Fruit fly (Drosophila melanogaster): ENCODE measurements around the gene Drak.

The Drak gene

DNA sequence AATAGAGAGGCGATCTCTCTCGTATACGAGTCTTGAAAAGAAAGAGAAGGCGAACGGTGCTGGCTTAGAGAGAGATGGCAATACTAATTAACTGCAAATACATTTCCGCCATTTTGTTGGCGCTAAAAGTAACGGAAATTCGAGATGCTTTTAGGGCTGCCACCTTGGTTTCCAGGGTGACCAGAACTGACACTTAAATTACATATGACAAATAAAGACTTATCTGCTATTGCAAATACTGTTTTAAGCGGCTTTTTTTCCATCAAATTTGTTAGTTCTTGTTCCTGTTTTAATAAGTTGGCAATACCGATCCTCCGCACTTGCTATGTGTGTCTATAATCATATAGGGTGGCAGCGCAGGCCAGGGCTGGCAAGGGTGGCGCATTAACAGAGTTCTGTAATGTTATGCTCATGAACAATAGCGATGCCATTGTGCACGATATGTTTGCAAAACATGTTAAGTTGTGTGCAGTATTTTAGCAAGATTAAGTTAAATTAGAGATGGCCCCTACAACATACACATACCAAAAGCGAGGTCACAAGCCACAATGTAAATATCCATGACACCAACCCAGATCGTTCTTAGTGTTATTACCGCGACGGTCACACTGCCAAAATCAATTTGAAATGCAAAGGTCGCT lies 87.4 kb downstream of the Drak start, which contains the start of gene nod (continued):
- TF ChIP-seq corto (GFP tag; optimal IDR thresholded peaks at IDR 0.05) (no peak), CG10321 (GFP tag; IDR thresholded peaks at IDR 0.05) (peak; percentile 78), insv (GFP tag; optimal IDR thresholded peaks at IDR 0.05) (peak in 1 of 2 experiments; percentile 22), E2f2 (GFP tag; IDR thresholded peaks at IDR 0.05) (peak; percentile 83), ara (GFP tag; IDR thresholded peaks at IDR 0.05) (peak; percentile 50; the same call in 1 of the 2 replicates), Adf1 (GFP tag; IDR thresholded peaks at IDR 0.05) (peak; percentile 14; the same call in 1 of the 2 replicates), Hmr (GFP tag; optimal IDR thresholded peaks at IDR 0.05) (peak; percentile 86), Ets97D (GFP tag; optimal IDR thresholded peaks at IDR 0.05) (peak; percentile 94), YL-1 (GFP tag; optimal IDR thresholded peaks at IDR 0.05) (peak; percentile 1), chn (GFP tag; optimal IDR thresholded peaks at IDR 0.05) (peak; percentile 54), CG14965 (GFP tag; optimal IDR thresholded peaks at IDR 0.05; ENCODE audit: borderline replicate concordance) (no peak), Doc3 (GFP tag; IDR thresholded peaks at IDR 0.05; ENCODE audit: partially characterized antibody) (peak; percentile 58; the same call in 2 of the 3 replicates), pan (optimal IDR thresholded peaks at IDR 0.05) (no peak), pan (GFP tag; optimal IDR thresholded peaks at IDR 0.05 in 1 of 2, IDR thresholded peaks at IDR 0.05 in 1 of 2) (peak in 1 of 2 experiments; percentile 55), Awh (GFP tag; IDR thresholded peaks at IDR 0.05) (0 out of 2 replicates have a peak, but pooled peaks have one; percentile 37), so (GFP tag; IDR thresholded peaks at IDR 0.05) (0 out of 3 replicates have a peak, but pooled peaks have one; percentile 29), CG42726 (GFP tag; IDR thresholded peaks at IDR 0.05; ENCODE audit: partially characterized antibody) (0 out of 2 replicates have a peak, but pooled peaks have one; percentile 32), Taf1 (GFP tag; IDR thresholded peaks at IDR 0.05) (no peak), Asciz (GFP tag; optimal IDR thresholded peaks at IDR 0.05) (no peak), CG7271 (tag; optimal IDR thresholded peaks at IDR 0.05) (no peak), CG10274 (GFP tag; optimal IDR thresholded peaks at IDR 0.05) (no peak), gcm (GFP tag; optimal IDR thresholded peaks at IDR 0.05) (no peak), az2 (GFP tag; optimal IDR thresholded peaks at IDR 0.05) (peak; percentile 61), vvl (GFP tag; IDR thresholded peaks at IDR 0.05) (peak; percentile 57), CG2120 (GFP tag; optimal IDR thresholded peaks at IDR 0.05) (peak; percentile 80), Abd-B (GFP tag; optimal IDR thresholded peaks at IDR 0.05) (peak; percentile 10), fd3F (GFP tag; optimal IDR thresholded peaks at IDR 0.05) (peak; percentile 23), CG18262 (tag; optimal IDR thresholded peaks at IDR 0.05) (peak; percentile 55), Nf-YC (tag; optimal IDR thresholded peaks at IDR 0.05) (peak; percentile 48), H15 (GFP tag; IDR thresholded peaks at IDR 0.05) (no peak), CG13894 (tag; optimal IDR thresholded peaks at IDR 0.05) (peak; percentile 66), CG4820 (GFP tag; optimal IDR thresholded peaks at IDR 0.05) (peak; percentile 56), tna (GFP tag; IDR thresholded peaks at IDR 0.05; ENCODE audit: partially characterized antibody) (peak; percentile 38; the same call in 1 of the 2 replicates), ftz-f1 (GFP tag; optimal IDR thresholded peaks at IDR 0.05) (peak; percentile 87), slp2 (GFP tag; optimal IDR thresholded peaks at IDR 0.05) (peak; percentile 63), Tbp (GFP tag; optimal IDR thresholded peaks at IDR 0.05) (no peak), CG10979 (tag; optimal IDR thresholded peaks at IDR 0.05) (peak; percentile 48), CG8290 (GFP tag; optimal IDR thresholded peaks at IDR 0.05) (peak; percentile 61), CG8290 (tag; optimal IDR thresholded peaks at IDR 0.05) (peak; percentile 69 to 87), Doc2 (GFP tag; IDR thresholded peaks at IDR 0.05) (no peak), CG8924 (tag; optimal IDR thresholded peaks at IDR 0.05) (no peak), CG9437 (GFP tag; optimal IDR thresholded peaks at IDR 0.05) (peak; percentile 34), Vsx1 (GFP tag; optimal IDR thresholded peaks at IDR 0.05) (no peak), amos (GFP tag; IDR thresholded peaks at IDR 0.05; ENCODE audit: partially characterized antibody) (peak; percentile 66), unpg (GFP tag; optimal IDR thresholded peaks at IDR 0.05) (peak; percentile 61), BEAF-32 (GFP tag; optimal IDR thresholded peaks at IDR 0.05) (peak; percentile 81), dati (GFP tag; IDR thresholded peaks at IDR 0.05) (no peak), CG10147 (GFP tag; optimal IDR thresholded peaks at IDR 0.05) (peak; percentile 43), CG5245 (GFP tag; optimal IDR thresholded peaks at IDR 0.05) (no peak)

Measured in whole organism, embryonic.